Worm (Caenorhabditis elegans) whole organism, L1 larva: Measurements from ENCODE around the gene Y37E11AR.7.

Experiments used
- aly-2 ChIP-seq: fragments of 150-350 bp; optimal IDR thresholded peaks from 2 replicates; lab custom pipeline; 2014; ENCODE audit warnings: missing biosample characterization, missing genetic modification characterization
- dpl-1 ChIP-seq, 3 experiments: fragments of 150-350 bp in 2 of 3; sonication (generic microtip) in 1 of 3; optimal IDR thresholded peaks; 2 replicates each; lab custom pipeline; 2014 to 2017; ENCODE audit warnings: missing biosample characterization in 3 of 3, missing genetic modification characterization in 3 of 3, missing genetic modification reagents in 3 of 3
- fkh-8 ChIP-seq: sonication (generic microtip); optimal IDR thresholded peaks from 2 replicates; lab custom pipeline; 2016; ENCODE audit warnings: mild to moderate bottlenecking, missing genetic modification characterization, missing compliant biosample characterization
- irx-1 ChIP-seq: sonication (generic microtip); optimal IDR thresholded peaks from 2 replicates; lab custom pipeline; 2016; ENCODE audit warnings: missing genetic modification characterization, missing compliant biosample characterization
- lin-15B ChIP-seq: fragments of 150-350 bp; sonication (generic microtip); optimal IDR thresholded peaks from 3 replicates; lab custom pipeline; 2014; ENCODE audit warnings: missing biosample characterization, missing genetic modification characterization
- nhr-11 ChIP-seq: fragments of 150-350 bp; optimal IDR thresholded peaks from 2 replicates; lab custom pipeline; 2014; ENCODE audit warnings: missing biosample characterization, missing genetic modification characterization
- nhr-28 ChIP-seq: fragments of 150-350 bp; optimal IDR thresholded peaks from 2 replicates; lab custom pipeline; 2014; ENCODE audit warnings: missing biosample characterization, missing genetic modification characterization
- pag-3 ChIP-seq: sonication (generic microtip); optimal IDR thresholded peaks from 2 replicates; lab custom pipeline; 2017; ENCODE audit warnings: missing genetic modification characterization, mild to moderate bottlenecking, missing compliant biosample characterization, antibody characterized with exemption, borderline replicate concordance; ENCODE audit not compliant: insufficient read depth
- sup-37 ChIP-seq: fragments of 200-800 bp; sonication (Bioruptor generic); optimal IDR thresholded peaks from 2 replicates; lab custom pipeline; 2018; ENCODE audit warnings: mild to moderate bottlenecking, missing genetic modification characterization, missing compliant biosample characterization
- tbx-2 ChIP-seq: sonication (generic microtip); optimal IDR thresholded peaks from 2 replicates; lab custom pipeline; 2016; ENCODE audit warnings: missing genetic modification characterization, missing compliant biosample characterization
- ztf-4 ChIP-seq: fragments of 150-350 bp; optimal IDR thresholded peaks from 2 replicates; lab custom pipeline; 2014; ENCODE audit warnings: missing biosample characterization, missing genetic modification characterization

ce11 chrIV:3736244-3736643 lies 19.0 kb downstream of the Y37E11AR.7 start:
- TF ChIP-seq fkh-8 (tag; lab: Kevin White, UChicago) (no peak), ztf-4 (tag; lab: Kevin White, UChicago) (no peak), nhr-28 (tag; lab: Kevin White, UChicago) (no peak), lin-15B (tag; lab: Kevin White, UChicago) (no peak), tbx-2 (no peak), dpl-1 (GFP tag; optimal IDR thresholded peaks at IDR 0.05; lab: Kevin White, UChicago) (no peak), nhr-11 (no peak), irx-1 (tag; lab: Kevin White, UChicago) (no peak), aly-2 (no peak), pag-3 (no peak), sup-37 (GFP tag; lab: Kevin White, UChicago) (no peak)
